Worm (Caenorhabditis elegans) whole organism, L2 larva: ENCODE results near the gene gnrr-3.

Source experiments
- aly-2 ChIP-seq: fragments of 150-350 bp; optimal IDR thresholded peaks from 2 replicates; lab custom pipeline; 2014; ENCODE audit warnings: missing biosample characterization, missing genetic modification characterization
- ceh-16 ChIP-seq: fragments of 150-350 bp; optimal IDR thresholded peaks from 2 replicates; lab custom pipeline; 2014; ENCODE audit warnings: missing biosample characterization, missing genetic modification characterization
- elt-3 ChIP-seq: sonication (generic microtip); optimal IDR thresholded peaks from 2 replicates; lab custom pipeline; 2017; ENCODE audit warnings: missing biosample characterization, missing genetic modification characterization
- lin-13 ChIP-seq: fragments of 150-350 bp; optimal IDR thresholded peaks from 2 replicates; lab custom pipeline; 2014; ENCODE audit warnings: missing biosample characterization, missing genetic modification reagents, missing genetic modification characterization
- lsy-2 ChIP-seq, 2 experiments: fragments of 150-350 bp in 1 of 2; sonication (generic microtip) in 1 of 2; optimal IDR thresholded peaks; 2 replicates each; lab custom pipeline; 2014 to 2017; ENCODE audit warnings: missing biosample characterization in 2 of 2, missing genetic modification characterization in 2 of 2
- nhr-10 ChIP-seq: sonication (generic microtip); optimal IDR thresholded peaks from 2 replicates; lab custom pipeline; 2017; ENCODE audit warnings: missing biosample characterization, missing genetic modification characterization
- nhr-11 ChIP-seq: fragments of 150-350 bp; optimal IDR thresholded peaks from 2 replicates; lab custom pipeline; 2014; ENCODE audit warnings: missing biosample characterization, missing genetic modification characterization
- nhr-21 ChIP-seq: fragments of 150-350 bp; optimal IDR thresholded peaks from 2 replicates; lab custom pipeline; 2014; ENCODE audit warnings: missing biosample characterization, missing genetic modification characterization
- nhr-237 ChIP-seq: fragments of 150-350 bp; optimal IDR thresholded peaks from 2 replicates; lab custom pipeline; 2014; ENCODE audit warnings: missing biosample characterization, missing genetic modification characterization
- nhr-77 ChIP-seq: fragments of 150-350 bp; optimal IDR thresholded peaks from 2 replicates; lab custom pipeline; 2014; ENCODE audit warnings: missing biosample characterization, missing genetic modification characterization
- sem-4 ChIP-seq: fragments of 150-350 bp; optimal IDR thresholded peaks from 2 replicates; lab custom pipeline; 2014; ENCODE audit warnings: missing biosample characterization, missing genetic modification reagents, missing genetic modification characterization
- snpc-4 ChIP-seq: fragments of 150-350 bp; optimal IDR thresholded peaks from 2 replicates; lab custom pipeline; 2014; ENCODE audit warnings: missing biosample characterization, missing genetic modification characterization
- unc-62 ChIP-seq: fragments of 150-350 bp; optimal IDR thresholded peaks from 2 replicates; lab custom pipeline; 2014; ENCODE audit warnings: missing biosample characterization, missing genetic modification reagents, missing genetic modification characterization
- ztf-11 ChIP-seq: sonication (generic microtip); optimal IDR thresholded peaks from 2 replicates; lab custom pipeline; 2017; ENCODE audit warnings: missing biosample characterization, missing genetic modification characterization

DNA sequence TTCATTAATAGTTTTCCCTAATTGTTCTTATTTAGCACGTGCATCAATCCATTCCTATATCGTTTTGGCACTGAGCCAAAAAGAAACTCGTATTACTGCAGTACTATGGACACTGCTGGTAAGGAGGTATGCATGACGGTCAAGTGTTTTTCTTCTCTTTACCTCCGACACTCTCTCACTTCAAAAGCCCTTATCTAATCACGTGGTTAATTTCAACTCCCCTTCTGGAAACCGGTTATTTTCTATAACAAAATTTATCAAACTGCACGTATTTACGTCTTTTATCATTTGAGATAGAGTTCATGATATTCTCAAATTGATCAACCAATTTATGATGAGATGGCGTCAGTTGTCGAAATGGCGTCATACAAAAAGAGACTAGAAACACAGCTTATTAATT, 2.4 kb downstream of the gnrr-3 start:
- TF ChIP-seq nhr-10 (tag; lab: Kevin White, UChicago) (no peak), elt-3 (tag; lab: Kevin White, UChicago) (no peak), aly-2 (no peak), nhr-11 (tag; lab: Kevin White, UChicago) (no peak), snpc-4 (tag; lab: Kevin White, UChicago) (no peak), lsy-2 (tag; optimal IDR thresholded peaks at IDR 0.05; lab: Kevin White, UChicago) (no peak), nhr-21 (tag; lab: Kevin White, UChicago) (peak; percentile 59), nhr-237 (tag; lab: Kevin White, UChicago) (no peak), ceh-16 (tag; lab: Kevin White, UChicago) (no peak), ztf-11 (no peak), unc-62 (GFP tag; lab: Kevin White, UChicago) (no peak), nhr-77 (no peak), lin-13 (GFP tag; lab: Kevin White, UChicago) (no peak), sem-4 (no peak)
